Worm (Caenorhabditis elegans) whole organism, L1 larva: ENCODE data around the gene srw-71.

Experiments used
- C16A3.4 ChIP-seq: fragments of 150-350 bp; optimal IDR thresholded peaks from 2 replicates; lab custom pipeline; 2014; ENCODE audit warnings: missing biosample characterization, missing genetic modification characterization
- aly-2 ChIP-seq: fragments of 150-350 bp; optimal IDR thresholded peaks from 2 replicates; lab custom pipeline; 2014; ENCODE audit warnings: missing biosample characterization, missing genetic modification characterization
- egl-13 ChIP-seq: sonication (generic microtip); optimal IDR thresholded peaks from 2 replicates; lab custom pipeline; 2016; ENCODE audit warnings: missing genotype, missing genetic modification reagents, missing genetic modification characterization, missing compliant biosample characterization
- elt-3 ChIP-seq, 6 experiments: fragments of 150-350 bp in 1 of 6; sonication (generic microtip); optimal IDR thresholded peaks; 2 replicates each; lab custom pipeline; 2017 to 2018; ENCODE audit warnings: missing biosample characterization in 6 of 6, missing genetic modification characterization in 6 of 6, inconsistent platforms in 1 of 6
- irx-1 ChIP-seq: sonication (generic microtip); optimal IDR thresholded peaks from 2 replicates; lab custom pipeline; 2016; ENCODE audit warnings: missing genetic modification characterization, missing compliant biosample characterization
- jun-1 ChIP-seq: fragments of 150-350 bp; optimal IDR thresholded peaks from 2 replicates; lab custom pipeline; 2014; ENCODE audit warnings: missing biosample characterization, missing genetic modification reagents, missing genetic modification characterization
- mdl-1 ChIP-seq, 2 experiments: fragments of 150-350 bp; optimal IDR thresholded peaks; 2 replicates each; lab custom pipeline; 2014 to 2017; ENCODE audit warnings: missing biosample characterization in 2 of 2, missing genetic modification characterization in 2 of 2, inconsistent platforms in 1 of 2
- pqm-1 ChIP-seq: sonication (generic microtip); optimal IDR thresholded peaks from 3 replicates; lab custom pipeline; 2017; ENCODE audit warnings: missing biosample characterization, missing genetic modification characterization
- unc-62 ChIP-seq: fragments of 150-350 bp; optimal IDR thresholded peaks from 2 replicates; lab custom pipeline; 2014; ENCODE audit warnings: missing biosample characterization, missing genetic modification reagents, missing genetic modification characterization
- xbp-1 ChIP-seq: sonication (generic microtip); optimal IDR thresholded peaks from 2 replicates; lab custom pipeline; 2016; ENCODE audit warnings: missing genetic modification characterization, missing compliant biosample characterization

DNA sequence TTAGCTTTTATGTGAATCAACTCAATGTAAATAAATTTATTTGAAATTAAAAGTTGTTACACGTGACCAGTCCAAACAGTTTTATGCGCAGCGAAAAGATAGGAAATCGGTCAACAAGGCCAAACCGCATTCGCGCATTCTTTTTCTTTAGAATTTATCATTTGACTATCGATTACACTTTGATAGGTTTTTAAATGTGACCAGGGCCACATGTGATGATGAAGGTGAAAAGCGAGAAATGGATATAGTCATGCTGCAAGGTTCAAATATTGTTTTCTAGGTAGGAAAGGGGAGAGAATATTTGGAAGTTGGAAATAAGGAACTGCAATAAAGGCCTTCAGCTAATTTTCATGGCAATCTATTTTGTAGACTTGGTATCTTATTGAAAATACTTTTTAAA, 6.0 kb upstream of the srw-71 start:
- TF ChIP-seq jun-1 (tag; lab: Kevin White, UChicago) (no peak), xbp-1 (tag; lab: Kevin White, UChicago) (no peak), elt-3 (tag; optimal IDR thresholded peaks at IDR 0.05; lab: Kevin White, UChicago) (peak in 4 of 6 experiments; percentile 0 to 97 (median 50)), irx-1 (tag; lab: Kevin White, UChicago) (no peak), unc-62 (GFP tag; lab: Kevin White, UChicago) (no peak), egl-13 (tag; lab: Kevin White, UChicago) (no peak), mdl-1 (tag; optimal IDR thresholded peaks at IDR 0.05; lab: Kevin White, UChicago) (peak in 1 of 2 experiments; percentile 79), aly-2 (tag; lab: Kevin White, UChicago) (no peak), C16A3.4 (tag; lab: Kevin White, UChicago) (peak; percentile 32), pqm-1 (tag; lab: Kevin White, UChicago) (no peak)
